Fruit fly (Drosophila melanogaster): ENCODE measurements around the gene CG8219.

dm6 chr3L:6200173-6200572, at the start of gene CG8219:
- no peak for TF ChIP-seq bbx (GFP tag; IDR thresholded peaks at IDR 0.05; ENCODE audit: partially characterized antibody)
- no peak for TF ChIP-seq luna (GFP tag; optimal IDR thresholded peaks at IDR 0.05)
- no peak for TF ChIP-seq sob (GFP tag; IDR thresholded peaks at IDR 0.05)
- TF ChIP-seq Sin3A (optimal IDR thresholded peaks at IDR 0.05) = no peak
- no peak for TF ChIP-seq usp (GFP tag; optimal IDR thresholded peaks at IDR 0.05)
- TF ChIP-seq chn (GFP tag; optimal IDR thresholded peaks at IDR 0.05) = no peak
- no peak for TF ChIP-seq nerfin-2 (GFP tag; IDR thresholded peaks at IDR 0.05; ENCODE audit: partially characterized antibody)
